Worm (Caenorhabditis elegans): ENCODE data around the gene F09E5.14.

F09E5.14 gene

ce11 chrII:5293287-5293850 is 51.3 kb downstream of the F09E5.14 start, which contains the start of gene ZK622.1 (continued):
- no peak for TF ChIP-seq hlh-30 (tag; optimal IDR thresholded peaks at IDR 0.05; ENCODE audit: insufficient read depth)
- TF ChIP-seq php-3 (GFP tag; IDR thresholded peaks at IDR 0.05): 0 out of 2 replicates have a peak, but pooled peaks have one; percentile 36
- TF ChIP-seq egl-27 (tag; optimal IDR thresholded peaks at IDR 0.05): no peak
- TF ChIP-seq zfp-2 (tag; optimal IDR thresholded peaks at IDR 0.05): no peak
- no peak for TF ChIP-seq cey-2 (tag; optimal IDR thresholded peaks at IDR 0.05; ENCODE audit: borderline replicate concordance, insufficient read depth)
- TF ChIP-seq zfp-3 (GFP tag; conservative IDR thresholded peaks at IDR 0.05): 0 out of 2 replicates have a peak, but pooled peaks have one; percentile 58
- no peak for TF ChIP-seq nhr-10 (tag; optimal IDR thresholded peaks at IDR 0.05)
- peak; percentile 91; the same call in 1 of the 2 replicates for TF ChIP-seq dmd-8 (GFP tag; IDR thresholded peaks at IDR 0.05)
- peak; percentile 80 for TF ChIP-seq vab-7 (GFP tag; IDR thresholded peaks at IDR 0.05)
- TF ChIP-seq daf-16 (GFP tag; optimal IDR thresholded peaks at IDR 0.05): peak; percentile 6 to 41
- no peak for TF ChIP-seq daf-16 (tag; optimal IDR thresholded peaks at IDR 0.05)
- no peak for TF ChIP-seq tra-1 (GFP tag; IDR thresholded peaks at IDR 0.05)
- peak; percentile 66 for TF ChIP-seq ZK337.2 (GFP tag; IDR thresholded peaks at IDR 0.05)
- no peak for TF ChIP-seq nhr-25 (tag; optimal IDR thresholded peaks at IDR 0.05; ENCODE audit: borderline replicate concordance, insufficient read depth)
- TF ChIP-seq ztf-11 (tag; optimal IDR thresholded peaks at IDR 0.05): no peak
- TF ChIP-seq nhr-77 (tag; optimal IDR thresholded peaks at IDR 0.05): no peak
- no peak for TF ChIP-seq T20F7.1 (GFP tag; optimal IDR thresholded peaks at IDR 0.05)
- no peak for TF ChIP-seq ZK546.5 (tag; optimal IDR thresholded peaks at IDR 0.05)
- TF ChIP-seq arid-1 (GFP tag; conservative IDR thresholded peaks at IDR 0.05): 0 out of 2 replicates have a peak, but pooled peaks have one; percentile 21
- TF ChIP-seq hlh-11 (tag; optimal IDR thresholded peaks at IDR 0.05): no peak
- no peak; the same call in 1 of the 2 replicates for TF ChIP-seq lin-38 (GFP tag; IDR thresholded peaks at IDR 0.05)
- no peak for TF ChIP-seq zip-2 (tag; optimal IDR thresholded peaks at IDR 0.05)
- TF ChIP-seq hmg-1.1 (GFP tag; IDR thresholded peaks at IDR 0.05): peak; percentile 78
- TF ChIP-seq nhr-111 (GFP tag; optimal IDR thresholded peaks at IDR 0.05): peak; percentile 55
- TF ChIP-seq unc-62 (GFP tag; optimal IDR thresholded peaks at IDR 0.05 in 1 of 2): no peak
- no peak for TF ChIP-seq unc-62 (tag; optimal IDR thresholded peaks at IDR 0.05)
- TF ChIP-seq set-16 (GFP tag; IDR thresholded peaks at IDR 0.05): no peak
- TF ChIP-seq pha-4 (GFP tag; IDR thresholded peaks at IDR 0.05): peak; percentile 66
- no peak for TF ChIP-seq pha-4 (tag; optimal IDR thresholded peaks at IDR 0.05)
- peak; percentile 65; the same call in 1 of the 2 replicates for TF ChIP-seq T26A8.4 (GFP tag; IDR thresholded peaks at IDR 0.05)
- 0 out of 2 replicates have a peak, but pooled peaks have one; percentile 55 for TF ChIP-seq Y105C5A.15 (GFP tag; IDR thresholded peaks at IDR 0.05)
- TF ChIP-seq ctbp-1 (GFP tag; IDR thresholded peaks at IDR 0.05): peak; percentile 49
- no peak for TF ChIP-seq aly-2 (tag; optimal IDR thresholded peaks at IDR 0.05)
- TF ChIP-seq snpc-4 (tag; optimal IDR thresholded peaks at IDR 0.05): no peak
- TF ChIP-seq zag-1 (tag; optimal IDR thresholded peaks at IDR 0.05): no peak
- peak; percentile 20 for TF ChIP-seq rbr-2 (tag; optimal IDR thresholded peaks at IDR 0.05)
- no peak for TF ChIP-seq mdl-1 (tag; optimal IDR thresholded peaks at IDR 0.05)
- TF ChIP-seq nhr-102 (tag; optimal IDR thresholded peaks at IDR 0.05): no peak
- TF ChIP-seq mxl-2 (GFP tag; conservative IDR thresholded peaks at IDR 0.05): no peak
- peak; percentile 74 for TF ChIP-seq ceh-20 (GFP tag; IDR thresholded peaks at IDR 0.05)
- no peak for TF ChIP-seq nhr-28 (tag; optimal IDR thresholded peaks at IDR 0.05)
- TF ChIP-seq attf-4 (tag; optimal IDR thresholded peaks at IDR 0.05): no peak
- peak; percentile 39 for TF ChIP-seq nhr-6 (tag; optimal IDR thresholded peaks at IDR 0.05)
- peak; percentile 71 for TF ChIP-seq mes-2 (tag; optimal IDR thresholded peaks at IDR 0.05; ENCODE audit: poor library complexity, severe bottlenecking)
- peak; percentile 49 for TF ChIP-seq gei-8 (GFP tag; optimal IDR thresholded peaks at IDR 0.05)
- 0 out of 2 replicates have a peak, but pooled peaks have one; percentile 66 for TF ChIP-seq F44E2.7 (GFP tag; IDR thresholded peaks at IDR 0.05)
- no peak for TF ChIP-seq ztf-7 (tag; optimal IDR thresholded peaks at IDR 0.05)
- TF ChIP-seq Y5F2A.4 (GFP tag; optimal IDR thresholded peaks at IDR 0.05): no peak
- TF ChIP-seq saeg-2 (GFP tag; IDR thresholded peaks at IDR 0.05): no peak
- TF ChIP-seq dpl-1 (GFP tag; optimal IDR thresholded peaks at IDR 0.05): peak; percentile 14
- no peak for TF ChIP-seq ceh-28 (tag; optimal IDR thresholded peaks at IDR 0.05)

Data from whole organism, L4 larva.